Fruit fly (Drosophila melanogaster): Measurements from ENCODE around the gene CG31735.
A peak's percentile ranks its signal among the peaks of the same experiment; 100 is the strongest.

Gene CG31735

DNA sequence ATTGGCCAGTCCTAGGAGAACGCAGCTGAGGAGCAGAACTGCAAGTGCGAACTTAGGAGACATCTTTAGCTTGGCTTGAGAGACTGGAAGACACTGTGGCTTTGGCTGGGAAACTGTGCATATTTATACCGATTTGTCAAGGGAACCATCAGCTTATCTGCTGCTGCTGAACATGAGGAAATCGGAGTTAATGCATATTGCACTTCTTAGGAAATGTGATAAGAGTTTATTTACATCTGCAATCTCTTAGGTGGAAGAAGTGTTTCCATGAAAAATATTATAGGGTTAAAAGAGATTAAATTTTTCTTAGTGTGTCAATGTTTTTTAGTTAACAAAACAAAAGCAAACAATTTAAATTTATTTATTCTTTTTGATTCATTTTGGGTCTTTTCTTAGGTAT is 29.9 kb upstream of the CG31735 start, which contains the start of gene CG42792:
Gene CG42792 (minus strand): TSS at position 101 of the 400 bp plus-strand sequence.
- TF ChIP-seq esn (GFP tag; optimal IDR thresholded peaks at IDR 0.05) (no peak), CG8319 (GFP tag; optimal IDR thresholded peaks at IDR 0.05) (no peak), Blimp-1 (GFP tag; optimal IDR thresholded peaks at IDR 0.05) (no peak), CG6808 (GFP tag; optimal IDR thresholded peaks at IDR 0.05) (no peak), OdsH (GFP tag; optimal IDR thresholded peaks at IDR 0.05) (no peak), CG10631 (GFP tag; optimal IDR thresholded peaks at IDR 0.05) (no peak), CG6854 (GFP tag; optimal IDR thresholded peaks at IDR 0.05) (no peak), ss (GFP tag; optimal IDR thresholded peaks at IDR 0.05) (no peak), CG7368 (GFP tag; optimal IDR thresholded peaks at IDR 0.05) (no peak), dac (GFP tag; optimal IDR thresholded peaks at IDR 0.05) (no peak), Eip78C (GFP tag) (no peak), pdm3 (GFP tag; optimal IDR thresholded peaks at IDR 0.05) (no peak), CG11294 (GFP tag; IDR thresholded peaks at IDR 0.05) (no peak), lz (GFP tag; optimal IDR thresholded peaks at IDR 0.05) (no peak), CG4318 (GFP tag; optimal IDR thresholded peaks at IDR 0.05) (no peak), net (GFP tag; optimal IDR thresholded peaks at IDR 0.05) (no peak), achi (GFP tag; optimal IDR thresholded peaks at IDR 0.05) (no peak), Sox14 (GFP tag; optimal IDR thresholded peaks at IDR 0.05) (no peak), cyc (GFP tag; optimal IDR thresholded peaks at IDR 0.05) (no peak)

DNA sequence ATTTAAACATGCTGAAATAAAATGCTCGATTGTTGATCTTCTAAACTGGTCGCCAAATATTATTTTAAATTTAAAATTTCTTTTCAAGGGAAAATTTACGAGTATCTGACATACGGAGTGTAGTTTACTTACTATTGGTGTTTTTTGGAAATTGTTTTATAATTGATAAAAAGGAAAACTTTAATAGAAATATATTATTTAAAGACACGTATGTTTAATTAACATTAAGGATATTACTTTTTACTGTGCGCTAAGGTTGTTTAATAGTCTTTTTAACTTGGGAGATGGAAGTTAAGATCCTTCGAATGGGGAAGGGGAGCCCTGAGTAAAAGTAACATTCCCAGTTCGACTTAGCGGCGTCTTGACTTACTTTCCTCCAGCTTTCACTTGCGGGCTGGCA is 15.2 kb upstream of the CG31735 start, which contains the start of gene CG7653:
Gene CG7653 (minus strand): TSS at position 101 of the 400 bp plus-strand sequence.
- TF ChIP-seq topi (GFP tag; optimal IDR thresholded peaks at IDR 0.05), result no peak
- TF ChIP-seq CG11902 (GFP tag; optimal IDR thresholded peaks at IDR 0.05), result no peak
- no peak for TF ChIP-seq CG34406 (GFP tag; optimal IDR thresholded peaks at IDR 0.05)
- TF ChIP-seq Eip78C (GFP tag), result no peak

DNA sequence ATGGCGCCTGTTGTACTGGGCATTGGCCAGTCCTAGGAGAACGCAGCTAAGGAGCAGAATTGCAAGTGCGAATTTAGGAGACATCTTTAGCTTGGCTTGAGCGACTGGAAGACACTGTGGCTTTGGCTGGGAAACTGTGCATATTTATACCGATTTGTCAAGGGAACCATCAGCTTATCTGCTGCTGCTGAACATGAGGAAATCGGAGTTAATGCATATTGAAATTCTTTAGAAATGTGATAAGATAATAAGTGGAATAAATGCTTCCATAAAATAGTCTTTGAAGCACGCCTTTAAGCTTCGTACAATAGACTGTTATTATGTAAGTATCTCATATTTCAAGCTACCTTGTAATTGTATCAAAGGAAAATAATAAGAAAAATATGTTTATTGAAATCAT is 12.2 kb upstream of the CG31735 start, which contains the start of gene CG44475:
Gene CG44475 (minus strand): TSS at position 101 of the 400 bp plus-strand sequence.
- TF ChIP-seq acj6 (GFP tag; optimal IDR thresholded peaks at IDR 0.05) (no peak), CG1621 (tag; optimal IDR thresholded peaks at IDR 0.05) (no peak), Smox (GFP tag; optimal IDR thresholded peaks at IDR 0.05) (no peak), cyc (GFP tag; optimal IDR thresholded peaks at IDR 0.05) (no peak), CG8119 (GFP tag; IDR thresholded peaks at IDR 0.05) (no peak), CG6163 (GFP tag; IDR thresholded peaks at IDR 0.05) (no peak), CG9139 (GFP tag; optimal IDR thresholded peaks at IDR 0.05) (no peak), fd85E (GFP tag; optimal IDR thresholded peaks at IDR 0.05) (no peak), CG6854 (GFP tag; optimal IDR thresholded peaks at IDR 0.05) (no peak), eg (GFP tag; IDR thresholded peaks at IDR 0.05) (no peak), CG16779 (tag; optimal IDR thresholded peaks at IDR 0.05) (no peak), topi (GFP tag; optimal IDR thresholded peaks at IDR 0.05) (no peak), CG15336 (GFP tag; IDR thresholded peaks at IDR 0.05) (no peak)

DNA sequence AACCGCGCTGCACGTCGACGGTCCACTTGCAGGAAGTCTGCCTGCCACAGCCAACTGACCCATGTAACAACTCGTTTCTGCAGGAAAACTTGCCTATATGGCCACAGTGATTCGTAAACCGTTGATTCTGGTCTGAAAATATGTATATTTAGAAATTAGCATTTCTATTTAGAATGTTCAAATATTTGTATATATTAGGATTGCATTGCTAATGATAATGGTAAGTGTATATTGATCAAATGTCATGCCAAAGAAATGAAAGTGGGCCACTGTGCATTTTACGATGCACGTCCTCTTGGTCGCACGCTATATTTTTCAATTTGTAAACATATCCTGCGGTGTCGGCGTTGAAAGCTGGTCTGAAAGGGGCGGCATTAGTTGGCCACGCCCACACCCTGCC is 9.1 kb upstream of the CG31735 start:
- TF ChIP-seq CG11902 (GFP tag; optimal IDR thresholded peaks at IDR 0.05) (no peak), Eip93F (GFP tag; optimal IDR thresholded peaks at IDR 0.05) (no peak), CG11294 (GFP tag; IDR thresholded peaks at IDR 0.05) (no peak), vri (GFP tag; optimal IDR thresholded peaks at IDR 0.05) (no peak), lz (GFP tag; optimal IDR thresholded peaks at IDR 0.05) (peak; percentile 22), Eip78C (GFP tag) (no peak), fkh (GFP tag; optimal IDR thresholded peaks at IDR 0.05) (no peak), CG34406 (GFP tag; optimal IDR thresholded peaks at IDR 0.05) (peak; percentile 6), Blimp-1 (GFP tag; optimal IDR thresholded peaks at IDR 0.05) (no peak), eg (GFP tag; IDR thresholded peaks at IDR 0.05) (peak; percentile 44; the same call in 1 of the 3 replicates), CG31627 (GFP tag; optimal IDR thresholded peaks at IDR 0.05) (peak; percentile 30), spab (GFP tag; optimal IDR thresholded peaks at IDR 0.05) (peak; percentile 43), CG3919 (GFP tag; optimal IDR thresholded peaks at IDR 0.05) (no peak), CG10631 (GFP tag; optimal IDR thresholded peaks at IDR 0.05) (peak; percentile 49), Smox (GFP tag; optimal IDR thresholded peaks at IDR 0.05) (peak; percentile 46), CG6792 (GFP tag; optimal IDR thresholded peaks at IDR 0.05) (peak; percentile 40), dsx (GFP tag; optimal IDR thresholded peaks at IDR 0.05; ENCODE audit: poor library complexity, severe bottlenecking) (no peak), CG6163 (GFP tag; IDR thresholded peaks at IDR 0.05) (peak; percentile 60; the same call in 1 of the 3 replicates), fd85E (GFP tag; optimal IDR thresholded peaks at IDR 0.05) (no peak), dac (GFP tag; optimal IDR thresholded peaks at IDR 0.05) (no peak), Met (GFP tag; optimal IDR thresholded peaks at IDR 0.05) (peak; percentile 39), Hr39 (GFP tag; optimal IDR thresholded peaks at IDR 0.05) (peak; percentile 26), Ets21C (GFP tag; optimal IDR thresholded peaks at IDR 0.05) (peak; percentile 16), CG11762 (GFP tag; optimal IDR thresholded peaks at IDR 0.05; ENCODE audit: insufficient read depth) (no peak), Sox15 (GFP tag; optimal IDR thresholded peaks at IDR 0.05) (peak; percentile 14)
